Fruit fly (Drosophila melanogaster): ENCODE results near the gene CG5623.

Gene CG5623

DNA sequence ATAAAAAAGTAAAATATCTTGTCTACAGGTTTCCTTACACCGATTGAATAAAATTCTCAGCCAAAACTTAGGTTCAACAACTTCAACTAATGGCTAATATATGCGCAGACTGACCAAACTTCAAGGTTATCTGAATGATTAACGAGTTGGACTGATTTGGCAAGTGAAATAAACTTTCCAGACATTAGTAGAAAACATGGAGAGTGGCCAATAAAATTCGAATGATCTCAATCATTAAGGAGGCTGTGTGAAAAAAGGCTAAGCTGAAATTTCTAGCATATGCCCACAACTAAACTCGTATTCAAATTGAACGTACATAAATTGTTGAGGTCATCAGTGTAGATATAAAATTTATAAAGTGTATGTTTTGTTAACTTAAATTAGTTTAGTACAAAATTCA, 12.3 kb upstream of the CG5623 start, which contains the start of gene CG5614:
CG5614 (plus strand) TSS at position 301 of the 400 bp plus-strand sequence.
- TF ChIP-seq Gug (GFP tag; IDR thresholded peaks at IDR 0.05) (no peak), Sox102F (GFP tag; optimal IDR thresholded peaks at IDR 0.05) (no peak), CG15336 (GFP tag; IDR thresholded peaks at IDR 0.05) (no peak), svp (GFP tag) (no peak), Met (GFP tag; optimal IDR thresholded peaks at IDR 0.05) (no peak), eg (GFP tag; IDR thresholded peaks at IDR 0.05) (no peak), Sox15 (GFP tag; optimal IDR thresholded peaks at IDR 0.05) (no peak), Hr38 (GFP tag; optimal IDR thresholded peaks at IDR 0.05) (no peak), CG11762 (GFP tag; optimal IDR thresholded peaks at IDR 0.05; ENCODE audit: insufficient read depth) (no peak), CG34406 (GFP tag; optimal IDR thresholded peaks at IDR 0.05) (no peak), esn (GFP tag; optimal IDR thresholded peaks at IDR 0.05) (no peak), CG9139 (GFP tag; optimal IDR thresholded peaks at IDR 0.05) (no peak), lz (GFP tag; optimal IDR thresholded peaks at IDR 0.05) (no peak), dac (GFP tag; optimal IDR thresholded peaks at IDR 0.05) (no peak), Eip93F (GFP tag; optimal IDR thresholded peaks at IDR 0.05) (no peak), pdm3 (GFP tag; optimal IDR thresholded peaks at IDR 0.05) (no peak), salr (GFP tag; optimal IDR thresholded peaks at IDR 0.05) (no peak), CG32006 (GFP tag; optimal IDR thresholded peaks at IDR 0.05) (no peak), Lpt (GFP tag; optimal IDR thresholded peaks at IDR 0.05) (no peak), topi (GFP tag; optimal IDR thresholded peaks at IDR 0.05) (no peak)

DNA sequence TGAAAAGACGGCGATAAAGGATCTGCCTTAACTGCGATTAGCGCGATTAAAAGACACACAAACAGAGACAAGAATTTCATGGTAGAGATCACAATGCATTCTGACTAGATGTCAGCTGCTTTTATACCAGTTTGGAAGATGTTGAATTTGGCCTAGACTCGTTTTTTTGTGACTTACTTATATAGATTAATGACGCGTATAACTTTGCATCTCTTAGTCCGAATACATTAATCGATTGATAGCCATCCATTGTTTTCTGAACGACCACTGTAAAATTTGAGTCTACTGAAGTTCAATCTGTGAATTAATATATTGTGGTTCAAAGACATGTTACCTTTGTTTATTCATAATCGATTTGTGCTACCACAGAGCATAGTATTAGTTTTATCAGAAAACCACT, 8.0 kb upstream of the CG5623 start, which contains the start of gene CG45207:
CG45207 (minus strand) TSS at position 101 of the 400 bp plus-strand sequence.
- TF ChIP-seq CG34406 (GFP tag; optimal IDR thresholded peaks at IDR 0.05) = no peak
- no peak for TF ChIP-seq fkh (GFP tag; optimal IDR thresholded peaks at IDR 0.05)
- no peak for TF ChIP-seq dac (GFP tag; optimal IDR thresholded peaks at IDR 0.05)
- TF ChIP-seq CG3919 (GFP tag; optimal IDR thresholded peaks at IDR 0.05) = no peak
- no peak for TF ChIP-seq CG11294 (GFP tag; IDR thresholded peaks at IDR 0.05)
- no peak for TF ChIP-seq CG8119 (GFP tag; IDR thresholded peaks at IDR 0.05)
- no peak for TF ChIP-seq topi (GFP tag; optimal IDR thresholded peaks at IDR 0.05)
- TF ChIP-seq Eip75B (GFP tag; optimal IDR thresholded peaks at IDR 0.05) = no peak
- no peak for TF ChIP-seq CG6854 (GFP tag; optimal IDR thresholded peaks at IDR 0.05)

DNA sequence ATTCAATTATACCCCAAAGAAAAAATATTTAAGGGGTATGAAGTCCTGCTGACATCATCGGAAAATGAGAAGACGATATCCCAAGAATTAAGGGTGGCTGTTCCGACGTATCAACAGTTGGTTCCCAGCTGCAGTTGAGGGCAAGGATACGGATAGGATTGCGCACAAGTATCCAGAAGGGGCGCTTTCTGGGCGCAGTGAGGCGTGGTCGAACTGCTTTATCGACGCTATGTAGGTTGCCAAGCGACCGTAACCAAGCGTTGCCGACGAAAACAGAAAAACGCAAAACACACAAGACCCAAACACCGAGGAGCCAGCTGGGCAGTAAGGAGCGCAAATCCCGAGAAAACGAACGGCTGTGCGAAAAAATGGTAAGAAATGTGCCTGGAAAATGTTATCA, 6.9 kb upstream of the CG5623 start, which contains the start of gene Ttc26:
Ttc26 (plus strand) TSS at position 289 of the 400 bp plus-strand sequence.
- TF ChIP-seq CG8319 (GFP tag; optimal IDR thresholded peaks at IDR 0.05) (no peak), OdsH (GFP tag; optimal IDR thresholded peaks at IDR 0.05) (no peak), achi (GFP tag; optimal IDR thresholded peaks at IDR 0.05) (no peak), CG8632 (GFP tag; optimal IDR thresholded peaks at IDR 0.05) (no peak), acj6 (GFP tag; optimal IDR thresholded peaks at IDR 0.05) (no peak), CG34406 (GFP tag; optimal IDR thresholded peaks at IDR 0.05) (no peak), pdm3 (GFP tag; optimal IDR thresholded peaks at IDR 0.05) (no peak), CG6808 (GFP tag; optimal IDR thresholded peaks at IDR 0.05) (no peak), dsx (GFP tag; optimal IDR thresholded peaks at IDR 0.05; ENCODE audit: poor library complexity, severe bottlenecking) (no peak), Eip75B (GFP tag; optimal IDR thresholded peaks at IDR 0.05) (no peak)

DNA sequence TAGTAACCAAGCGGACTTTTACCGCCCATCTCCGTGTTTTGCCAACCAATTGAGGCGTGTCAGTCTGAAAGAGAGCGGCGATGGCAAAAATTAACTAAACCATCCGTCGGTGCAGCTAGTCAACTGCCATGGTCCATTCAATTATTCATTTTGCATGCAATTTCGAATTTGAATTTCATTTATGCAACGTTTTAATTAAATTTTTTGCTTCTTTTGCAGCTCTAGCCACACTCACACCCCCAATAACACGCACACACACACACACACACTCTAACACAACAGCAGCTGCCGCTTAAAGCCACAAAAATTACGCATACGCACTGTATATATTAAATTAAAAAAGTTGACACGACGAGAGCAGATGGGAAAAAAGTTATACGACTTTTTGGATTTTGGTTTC, 1.7 kb upstream of the CG5623 start:
- TF ChIP-seq acj6 (GFP tag; optimal IDR thresholded peaks at IDR 0.05) = no peak
- no peak for TF ChIP-seq CG6854 (GFP tag; optimal IDR thresholded peaks at IDR 0.05)

DNA sequence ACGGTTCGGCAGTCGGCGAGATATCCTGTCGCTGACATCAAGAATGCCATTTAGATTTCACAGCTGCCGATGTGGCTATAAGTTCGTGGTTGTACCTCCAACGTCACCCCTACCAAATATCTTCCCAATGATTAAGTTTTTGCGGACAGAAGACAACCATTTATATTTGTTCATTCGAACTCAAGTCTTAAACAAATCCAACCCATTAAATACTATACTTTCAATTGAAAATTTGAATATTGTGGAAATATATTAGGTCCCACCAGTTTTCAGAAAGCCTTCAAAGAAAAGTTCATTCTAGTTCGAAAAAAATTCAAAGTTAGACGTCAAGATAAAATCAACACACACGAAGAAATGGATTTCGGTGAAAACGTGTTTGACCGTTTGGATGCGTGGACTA, 4.4 kb downstream of the CG5623 start, which contains the start of gene CG12784:
CG12784 (plus strand) TSS at position 301 of the 400 bp plus-strand sequence.
- no peak for TF ChIP-seq net (GFP tag; optimal IDR thresholded peaks at IDR 0.05)
- TF ChIP-seq CG9139 (GFP tag; optimal IDR thresholded peaks at IDR 0.05) = no peak
- TF ChIP-seq Sox14 (GFP tag; optimal IDR thresholded peaks at IDR 0.05) = no peak
- TF ChIP-seq CG10631 (GFP tag; optimal IDR thresholded peaks at IDR 0.05) = no peak
- TF ChIP-seq CG11902 (GFP tag; optimal IDR thresholded peaks at IDR 0.05) = no peak
- TF ChIP-seq cyc (GFP tag; optimal IDR thresholded peaks at IDR 0.05) = no peak
- TF ChIP-seq Eip78C (GFP tag) = no peak

All from whole organism, prepupa.